Worm (Caenorhabditis elegans) whole organism, midembryonic: Measurements from ENCODE around the gene msp-45.

ENCODE experiments used
- T22C8.4 ChIP-seq: fragments of 200-800 bp; sonication (Bioruptor generic); IDR thresholded peaks from 2 replicates; pipeline ENCODE4 v1.3.6; 2022; ENCODE audit warnings: missing genetic modification characterization, missing compliant biosample characterization
- cog-1 ChIP-seq: sonication (generic microtip); optimal IDR thresholded peaks from 2 replicates; lab custom pipeline; 2016; ENCODE audit warnings: missing genetic modification characterization, missing compliant biosample characterization
- flt-1 ChIP-seq: fragments of 200-800 bp; sonication (Bioruptor generic); IDR thresholded peaks from 2 replicates; pipeline ENCODE4 v1.3.6; 2022; ENCODE audit warnings: missing genetic modification characterization, missing compliant biosample characterization
- klf-2 ChIP-seq: fragments of 200-800 bp; sonication (Bioruptor generic); conservative IDR thresholded peaks from 2 replicates; pipeline ENCODE4 v1.3.6; 2022; ENCODE audit warnings: missing genetic modification reagents, missing genetic modification characterization, missing compliant biosample characterization
- med-1 ChIP-seq: sonication (generic microtip); optimal IDR thresholded peaks from 2 replicates; lab custom pipeline; 2017; ENCODE audit warnings: missing genetic modification characterization, mild to moderate bottlenecking, missing compliant biosample characterization, antibody characterized with exemption, missing genetic modification reagents; ENCODE audit not compliant: insufficient read depth
- ref-1 ChIP-seq: fragments of 200-800 bp; sonication (Bioruptor generic); conservative IDR thresholded peaks from 2 replicates; pipeline ENCODE4 v1.3.6; 2022; ENCODE audit warnings: missing genetic modification reagents, missing genetic modification characterization, missing compliant biosample characterization
- ztf-23 ChIP-seq: fragments of 200-800 bp; sonication (Bioruptor generic); IDR thresholded peaks from 2 replicates; pipeline ENCODE4 v1.3.6; 2022; ENCODE audit warnings: missing genetic modification reagents, missing genetic modification characterization, missing compliant biosample characterization

- TF ChIP-seq klf-2 (GFP tag; lab: Robert Waterston, UW) (no peak), flt-1 (GFP tag; lab: Robert Waterston, UW) (no peak), ztf-23 (GFP tag; lab: Robert Waterston, UW) (no peak), ref-1 (no peak), cog-1 (tag; lab: Kevin White, UChicago) (no peak), T22C8.4 (GFP tag; lab: Robert Waterston, UW) (no peak), med-1 (GFP tag; lab: Kevin White, UChicago) (no peak)
These were observed 46.0 kb upstream of the msp-45 start, which contains the start of gene ampd-1 for ce11 chrII:5202930-5203329.
